Fruit fly (Drosophila melanogaster): ENCODE results near the gene Claspin.

Claspin gene

dm6 chr3L:4288591-4289056 is 24.7 kb upstream of the Claspin start, which contains the start of gene Hexo1 (continued):
- TF ChIP-seq topi (GFP tag; optimal IDR thresholded peaks at IDR 0.05) (peak; percentile 76), dac (GFP tag; optimal IDR thresholded peaks at IDR 0.05) (peak; percentile 20), CG11762 (GFP tag; optimal IDR thresholded peaks at IDR 0.05; ENCODE audit: insufficient read depth) (peak; percentile 54), CG6276 (GFP tag; optimal IDR thresholded peaks at IDR 0.05) (no peak), fd85E (GFP tag; optimal IDR thresholded peaks at IDR 0.05) (no peak), dsx (GFP tag; optimal IDR thresholded peaks at IDR 0.05; ENCODE audit: poor library complexity, severe bottlenecking) (peak; percentile 73), CG6163 (GFP tag; IDR thresholded peaks at IDR 0.05) (peak; percentile 22; the same call in 1 of the 3 replicates), CG3919 (GFP tag; optimal IDR thresholded peaks at IDR 0.05) (peak; percentile 70), Hr4 (GFP tag; optimal IDR thresholded peaks at IDR 0.05) (no peak), CG1621 (tag; optimal IDR thresholded peaks at IDR 0.05) (peak; percentile 46)

- peak; percentile 51 for TF ChIP-seq esn (GFP tag; optimal IDR thresholded peaks at IDR 0.05)
- peak; percentile 21 for TF ChIP-seq Eip78C (GFP tag)
- peak; percentile 6 for TF ChIP-seq achi (GFP tag; optimal IDR thresholded peaks at IDR 0.05)
- peak; percentile 57 for TF ChIP-seq vri (GFP tag; optimal IDR thresholded peaks at IDR 0.05)
- no peak for TF ChIP-seq Ets21C (GFP tag; optimal IDR thresholded peaks at IDR 0.05)
- TF ChIP-seq cyc (GFP tag; optimal IDR thresholded peaks at IDR 0.05), result peak; percentile 34
- peak; percentile 35 for TF ChIP-seq Hr39 (GFP tag; optimal IDR thresholded peaks at IDR 0.05)
- TF ChIP-seq lz (GFP tag; optimal IDR thresholded peaks at IDR 0.05), result peak; percentile 33
- TF ChIP-seq CG3919 (GFP tag; optimal IDR thresholded peaks at IDR 0.05), result no peak
- TF ChIP-seq CG8119 (GFP tag; IDR thresholded peaks at IDR 0.05), result no peak
- peak; percentile 30 for TF ChIP-seq CG3032 (tag; optimal IDR thresholded peaks at IDR 0.05)
- no peak for TF ChIP-seq CG11762 (GFP tag; optimal IDR thresholded peaks at IDR 0.05; ENCODE audit: insufficient read depth)
- TF ChIP-seq CG32006 (GFP tag; optimal IDR thresholded peaks at IDR 0.05), result no peak
- TF ChIP-seq CG31627 (GFP tag; optimal IDR thresholded peaks at IDR 0.05), result peak; percentile 21
- peak; percentile 34 for TF ChIP-seq topi (GFP tag; optimal IDR thresholded peaks at IDR 0.05)
- peak; percentile 78 for TF ChIP-seq Sox14 (GFP tag; optimal IDR thresholded peaks at IDR 0.05)
Observed at dm6 chr3L:4292120-4292697, 21.1 kb upstream of the Claspin start, which contains the start of the genes CG15012 and Fdx2. TSS of gene CG15012 (minus strand) at chr3L:4292246. TSS of gene Fdx2 (plus strand) at chr3L:4292482.

dm6 chr3L:4293304-4293703 is 20.0 kb upstream of the Claspin start:
- TF ChIP-seq CG32006 (GFP tag; optimal IDR thresholded peaks at IDR 0.05), result peak; percentile 27
- TF ChIP-seq CG10669 (GFP tag; optimal IDR thresholded peaks at IDR 0.05), result no peak
- TF ChIP-seq CG15336 (GFP tag; IDR thresholded peaks at IDR 0.05), result peak; percentile 49

dm6 chr3L:4293711-4294110 is 19.6 kb upstream of the Claspin start:
- TF ChIP-seq fkh (GFP tag; optimal IDR thresholded peaks at IDR 0.05), result peak; percentile 31
- TF ChIP-seq svp (GFP tag), result no peak
- no peak for TF ChIP-seq CG1621 (tag; optimal IDR thresholded peaks at IDR 0.05)
- peak; percentile 57 for TF ChIP-seq vri (GFP tag; optimal IDR thresholded peaks at IDR 0.05)
- peak; percentile 52 for TF ChIP-seq Eip78C (GFP tag)

- TF ChIP-seq Blimp-1 (GFP tag; optimal IDR thresholded peaks at IDR 0.05) (peak; percentile 37), OdsH (GFP tag; optimal IDR thresholded peaks at IDR 0.05) (no peak)
Observed at dm6 chr3L:4296760-4297159, 16.5 kb upstream of the Claspin start.

- TF ChIP-seq CG8119 (GFP tag; IDR thresholded peaks at IDR 0.05) (peak; percentile 44; the same call in 2 of the 3 replicates), acj6 (GFP tag; optimal IDR thresholded peaks at IDR 0.05) (no peak), eg (GFP tag; IDR thresholded peaks at IDR 0.05) (no peak), net (GFP tag; optimal IDR thresholded peaks at IDR 0.05) (no peak), Eip78C (GFP tag) (peak; percentile 76), vri (GFP tag; optimal IDR thresholded peaks at IDR 0.05) (no peak), CG4318 (GFP tag; optimal IDR thresholded peaks at IDR 0.05) (peak; percentile 51), CG15336 (GFP tag; IDR thresholded peaks at IDR 0.05) (0 out of 2 replicates have a peak, but pooled peaks have one; percentile 34), CG8319 (GFP tag; optimal IDR thresholded peaks at IDR 0.05) (no peak), Sox14 (GFP tag; optimal IDR thresholded peaks at IDR 0.05) (no peak), Hr4 (GFP tag; optimal IDR thresholded peaks at IDR 0.05) (peak; percentile 46), pdm3 (GFP tag; optimal IDR thresholded peaks at IDR 0.05) (no peak), CG3919 (GFP tag; optimal IDR thresholded peaks at IDR 0.05) (no peak), Sox102F (GFP tag; optimal IDR thresholded peaks at IDR 0.05) (no peak), achi (GFP tag; optimal IDR thresholded peaks at IDR 0.05) (no peak), Blimp-1 (GFP tag; optimal IDR thresholded peaks at IDR 0.05) (no peak), CG34406 (GFP tag; optimal IDR thresholded peaks at IDR 0.05) (no peak), CG6276 (GFP tag; optimal IDR thresholded peaks at IDR 0.05) (peak; percentile 25), CG32006 (GFP tag; optimal IDR thresholded peaks at IDR 0.05) (peak; percentile 65)
Observed at dm6 chr3L:4302088-4302487, 11.2 kb upstream of the Claspin start.

Measured in whole organism, prepupa.